Worm (Caenorhabditis elegans): ENCODE data around the gene fbxa-14.

DNA sequence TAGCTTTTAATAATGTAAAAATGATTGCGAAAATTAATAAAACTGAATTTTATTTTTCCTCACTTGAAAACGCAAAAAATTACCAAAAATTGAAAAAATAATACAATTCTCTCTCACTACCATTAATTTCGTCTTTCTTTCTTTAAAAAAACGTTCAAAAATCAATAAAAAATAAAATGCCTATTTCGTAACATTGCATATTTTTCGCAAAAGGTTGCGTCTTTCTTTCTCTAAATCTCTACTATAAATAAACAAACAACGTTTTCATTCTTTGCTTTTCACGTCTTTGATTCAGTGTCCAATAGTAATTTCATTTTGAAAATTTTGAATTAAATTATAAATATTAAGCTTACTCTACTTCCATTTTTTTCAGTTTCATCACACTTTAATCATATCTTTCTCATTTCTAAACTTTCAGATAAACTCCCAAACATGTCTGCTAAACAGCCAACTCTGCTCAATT is 39.8 kb downstream of the fbxa-14 start, which contains the start of gene fbxa-37:
- TF ChIP-seq elt-3 (tag; optimal IDR thresholded peaks at IDR 0.05): no peak
- TF ChIP-seq ceh-39 (tag; optimal IDR thresholded peaks at IDR 0.05): no peak
- no peak for TF ChIP-seq ces-1 (GFP tag; optimal IDR thresholded peaks at IDR 0.05)
- TF ChIP-seq sem-2 (GFP tag; optimal IDR thresholded peaks at IDR 0.05): no peak
- TF ChIP-seq nhr-12 (tag; optimal IDR thresholded peaks at IDR 0.05): no peak
- TF ChIP-seq unc-62 (GFP tag; optimal IDR thresholded peaks at IDR 0.05): no peak
- no peak for TF ChIP-seq unc-39 (tag; optimal IDR thresholded peaks at IDR 0.05)
- TF ChIP-seq elt-1 (tag; optimal IDR thresholded peaks at IDR 0.05; ENCODE audit: borderline replicate concordance, insufficient read depth): no peak

Data from whole organism, mixed stage, embryonic.